Worm (Caenorhabditis elegans) whole organism, young adult: Measurements from ENCODE around the gene K10C2.8.
A peak's percentile ranks its signal among the peaks of the same experiment; 100 is the strongest.

Source experiments
- B0019.2 ChIP-seq: fragments of 200-800 bp; sonication (Bioruptor generic); conservative IDR thresholded peaks from 2 replicates; pipeline ENCODE4 v1.3.6; 2022; ENCODE audit warnings: missing genetic modification reagents, missing genetic modification characterization, missing compliant biosample characterization
- B0336.3 ChIP-seq: fragments of 200-800 bp; sonication (Bioruptor generic); IDR thresholded peaks from 2 replicates; pipeline ENCODE4 v1.3.6; 2022; ENCODE audit warnings: missing genetic modification characterization, missing compliant biosample characterization
- C17E4.6 ChIP-seq: fragments of 200-800 bp; sonication (Bioruptor generic); IDR thresholded peaks from 2 replicates; pipeline ENCODE4 v1.3.6; 2022; ENCODE audit warnings: missing genetic modification reagents, missing genetic modification characterization, missing compliant biosample characterization
- F10E7.11 ChIP-seq: sonication (generic microtip); optimal IDR thresholded peaks from 2 replicates; lab custom pipeline; 2017; ENCODE audit warnings: mild to moderate bottlenecking, missing genetic modification characterization, moderate library complexity, missing compliant biosample characterization
- F55B11.4 ChIP-seq: sonication (generic microtip); optimal IDR thresholded peaks from 2 replicates; lab custom pipeline; 2016; ENCODE audit warnings: missing compliant biosample characterization, missing genetic modification characterization, borderline replicate concordance; ENCODE audit not compliant: insufficient read depth
- K12H6.12 ChIP-seq: fragments of 200-800 bp; sonication (Bioruptor generic); optimal IDR thresholded peaks from 2 replicates; lab custom pipeline; 2018; ENCODE audit warnings: mild to moderate bottlenecking, missing genetic modification characterization, missing compliant biosample characterization
- T26A5.8 ChIP-seq: sonication (generic microtip); optimal IDR thresholded peaks from 2 replicates; lab custom pipeline; 2016; ENCODE audit warnings: missing genetic modification characterization, missing compliant biosample characterization
- Y53G8AR.9 ChIP-seq: fragments of 200-800 bp; sonication (Bioruptor generic); conservative IDR thresholded peaks from 2 replicates; pipeline ENCODE4 v1.3.6; 2022; ENCODE audit warnings: missing genetic modification reagents, missing genetic modification characterization, missing compliant biosample characterization
- Y95B8A.8 ChIP-seq: fragments of 200-800 bp; sonication (Bioruptor generic); IDR thresholded peaks from 2 replicates; pipeline ENCODE4 v1.3.6; 2022; ENCODE audit warnings: missing genetic modification reagents, missing genetic modification characterization, missing compliant biosample characterization
- akir-1 ChIP-seq: fragments of 200-800 bp; sonication (Bioruptor generic); optimal IDR thresholded peaks from 2 replicates; lab custom pipeline; 2018; ENCODE audit warnings: mild to moderate bottlenecking, missing genetic modification characterization, moderate library complexity, missing compliant biosample characterization
- aptf-2 ChIP-seq: fragments of 200-800 bp; sonication (Bioruptor generic); conservative IDR thresholded peaks from 2 replicates; pipeline ENCODE4 v1.3.6; 2022; ENCODE audit warnings: missing genetic modification reagents, missing genetic modification characterization, missing compliant biosample characterization
- atf-7 ChIP-seq: sonication (generic microtip); optimal IDR thresholded peaks from 2 replicates; lab custom pipeline; 2017; ENCODE audit warnings: mild to moderate bottlenecking, missing genetic modification characterization, missing compliant biosample characterization
- attf-3 ChIP-seq: fragments of 200-800 bp; sonication (Bioruptor generic); conservative IDR thresholded peaks from 2 replicates; pipeline ENCODE4 v1.3.6; 2022; ENCODE audit warnings: missing genetic modification reagents, missing genetic modification characterization, missing compliant biosample characterization
- bed-1 ChIP-seq: fragments of 200-800 bp; sonication (Bioruptor generic); IDR thresholded peaks from 2 replicates; pipeline ENCODE4 v1.3.6; 2022; ENCODE audit warnings: missing genetic modification reagents, missing genetic modification characterization, missing compliant biosample characterization
- ceh-100 ChIP-seq: fragments of 200-800 bp; sonication (Bioruptor generic); IDR thresholded peaks from 2 replicates; pipeline ENCODE4 v1.3.6; 2022; ENCODE audit warnings: missing genetic modification reagents, missing genetic modification characterization, missing compliant biosample characterization
- ceh-27 ChIP-seq: fragments of 200-800 bp; sonication (Bioruptor generic); optimal IDR thresholded peaks from 2 replicates; lab custom pipeline; 2018; ENCODE audit warnings: mild to moderate bottlenecking, missing genetic modification characterization, moderate library complexity, missing compliant biosample characterization
- ceh-40 ChIP-seq: fragments of 200-800 bp; sonication (Bioruptor generic); IDR thresholded peaks from 2 replicates; pipeline ENCODE4 v1.3.6; 2022; ENCODE audit warnings: missing genetic modification characterization, missing compliant biosample characterization
- ceh-58 ChIP-seq: fragments of 200-800 bp; sonication (Bioruptor generic); IDR thresholded peaks from 2 replicates; pipeline ENCODE4 v1.3.6; 2022; ENCODE audit warnings: missing genetic modification characterization, missing compliant biosample characterization
- die-1 ChIP-seq: sonication (generic microtip); optimal IDR thresholded peaks from 2 replicates; lab custom pipeline; 2016; ENCODE audit warnings: missing genotype, mild to moderate bottlenecking, missing genetic modification characterization, missing compliant biosample characterization
- efl-1 ChIP-seq: fragments of 150-350 bp; optimal IDR thresholded peaks from 2 replicates; lab custom pipeline; 2014; ENCODE audit warnings: missing biosample characterization, missing genetic modification reagents, missing genetic modification characterization
- egl-18 ChIP-seq: fragments of 200-800 bp; sonication (Bioruptor generic); IDR thresholded peaks from 2 replicates; pipeline ENCODE4 v1.3.6; 2022; ENCODE audit warnings: missing genetic modification reagents, missing genetic modification characterization, missing compliant biosample characterization
- hmg-20 ChIP-seq: fragments of 200-800 bp; sonication (Bioruptor generic); IDR thresholded peaks from 2 replicates; pipeline ENCODE4 v1.3.6; 2022; ENCODE audit warnings: missing genetic modification reagents, missing genetic modification characterization, missing compliant biosample characterization
- lsl-1 ChIP-seq: fragments of 200-800 bp; sonication (Bioruptor generic); optimal IDR thresholded peaks from 2 replicates; lab custom pipeline; 2018; ENCODE audit warnings: mild to moderate bottlenecking, missing genetic modification characterization, moderate library complexity, missing compliant biosample characterization
- madf-10 ChIP-seq: sonication (generic microtip); optimal IDR thresholded peaks from 2 replicates; lab custom pipeline; 2016; ENCODE audit warnings: mild to moderate bottlenecking, missing genetic modification characterization, missing compliant biosample characterization
- madf-3 ChIP-seq: fragments of 200-800 bp; sonication (Bioruptor generic); IDR thresholded peaks from 2 replicates; pipeline ENCODE4 v1.3.6; 2022; ENCODE audit warnings: missing genetic modification reagents, missing genetic modification characterization, missing compliant biosample characterization
- madf-6 ChIP-seq: fragments of 200-800 bp; sonication (Bioruptor generic); IDR thresholded peaks from 2 replicates; pipeline ENCODE4 v1.3.6; 2022; ENCODE audit warnings: missing genetic modification reagents, missing genetic modification characterization, missing compliant biosample characterization
- mes-4 ChIP-seq: sonication (generic microtip); optimal IDR thresholded peaks from 2 replicates; lab custom pipeline; 2016; ENCODE audit warnings: missing genotype, missing genetic modification characterization, missing compliant biosample characterization
- mxl-1 ChIP-seq: sonication (generic microtip); optimal IDR thresholded peaks from 2 replicates; lab custom pipeline; 2016; ENCODE audit warnings: missing genetic modification characterization, missing compliant biosample characterization
- nfya-2 ChIP-seq: fragments of 200-800 bp; sonication (Bioruptor generic); IDR thresholded peaks from 2 replicates; pipeline ENCODE4 v1.3.6; 2022; ENCODE audit warnings: missing genetic modification reagents, missing genetic modification characterization, missing compliant biosample characterization
- nhr-80 ChIP-seq: sonication (generic microtip); optimal IDR thresholded peaks from 2 replicates; lab custom pipeline; 2016; ENCODE audit warnings: missing genetic modification characterization, missing compliant biosample characterization
- pbrm-1 ChIP-seq: fragments of 200-800 bp; sonication (Bioruptor generic); IDR thresholded peaks from 2 replicates; pipeline ENCODE4 v1.3.6; 2022; ENCODE audit warnings: missing genetic modification reagents, missing genetic modification characterization, missing compliant biosample characterization
- rcor-1 ChIP-seq: fragments of 200-800 bp; sonication (Bioruptor generic); IDR thresholded peaks from 2 replicates; pipeline ENCODE4 v1.3.6; 2022; ENCODE audit warnings: missing genetic modification reagents, missing genetic modification characterization, missing compliant biosample characterization
- snpc-4 ChIP-seq, 5 experiments: fragments of 150-350 bp in 1 of 5; sonication (generic microtip) in 4 of 5; optimal IDR thresholded peaks; 2 replicates each; lab custom pipeline; 2014 to 2018; ENCODE audit warnings: missing genetic modification characterization in 5 of 5, missing biosample characterization in 3 of 5, antibody characterized with exemption in 2 of 5, mild to moderate bottlenecking in 2 of 5, missing compliant biosample characterization in 2 of 5, missing genotype in 2 of 5, moderate library complexity in 2 of 5, missing genetic modification reagents in 1 of 5
- somi-1 ChIP-seq: fragments of 200-800 bp; sonication (Bioruptor generic); optimal IDR thresholded peaks from 2 replicates; lab custom pipeline; 2018; ENCODE audit warnings: mild to moderate bottlenecking, missing genetic modification characterization, missing compliant biosample characterization
- tbp1 ChIP-seq: fragments of 200-800 bp; sonication (Bioruptor generic); optimal IDR thresholded peaks from 2 replicates; lab custom pipeline; 2018; ENCODE audit warnings: mild to moderate bottlenecking, missing genetic modification characterization, missing compliant biosample characterization
- ztf-28 ChIP-seq: fragments of 200-800 bp; sonication (Bioruptor generic); IDR thresholded peaks from 2 replicates; pipeline ENCODE4 v1.3.6; 2022; ENCODE audit warnings: missing genetic modification reagents, missing genetic modification characterization, missing compliant biosample characterization

Gene K10C2.8

ce11 chrX:6448866-6449400 lies 11.5 kb upstream of the K10C2.8 start, which contains the start of gene fah-1 (continued):
- no peak for TF ChIP-seq B0019.2
- TF ChIP-seq F55B11.4 (tag; lab: Kevin White, UChicago), result no peak
- TF ChIP-seq akir-1 (GFP tag; lab: Kevin White, UChicago), result no peak
- TF ChIP-seq ceh-27 (GFP tag; lab: Kevin White, UChicago), result no peak
- no peak for TF ChIP-seq hmg-20 (GFP tag; lab: Robert Waterston, UW)
- no peak for TF ChIP-seq ceh-40 (GFP tag; lab: Robert Waterston, UW)
- no peak for TF ChIP-seq pbrm-1
- no peak for TF ChIP-seq madf-6 (GFP tag; lab: Robert Waterston, UW)

DNA sequence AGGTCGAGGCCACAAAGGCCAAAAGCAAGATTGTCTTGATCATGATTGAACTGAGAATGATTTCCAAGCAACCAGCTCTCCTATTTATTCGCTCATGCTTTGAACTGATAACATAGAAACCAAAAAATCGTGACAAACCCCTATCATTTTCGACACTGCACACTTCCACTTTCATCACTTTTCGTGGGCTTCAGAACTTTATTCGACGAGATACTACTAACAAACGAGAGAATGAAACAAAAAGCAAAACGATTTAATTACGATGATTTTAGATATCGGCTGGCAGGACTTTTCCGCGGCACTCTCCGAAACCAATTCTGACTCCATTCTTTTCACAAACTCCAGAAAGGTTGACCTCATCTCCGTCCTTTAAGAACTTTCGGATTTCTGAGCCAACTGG lies 9.1 kb upstream of the K10C2.8 start, which contains the start of gene asp-14:
TSS of gene asp-14 (minus strand) at position 101 of the 400 bp plus-strand sequence.
- TF ChIP-seq mxl-1 (tag; lab: Kevin White, UChicago) (no peak), madf-10 (tag; lab: Kevin White, UChicago) (no peak), mes-4 (tag; lab: Kevin White, UChicago) (no peak), atf-7 (tag; lab: Kevin White, UChicago) (no peak), aptf-2 (GFP tag; lab: Robert Waterston, UW) (no peak), ceh-100 (GFP tag; lab: Robert Waterston, UW) (no peak), ceh-58 (no peak), T26A5.8 (tag; lab: Kevin White, UChicago) (no peak), Y95B8A.8 (GFP tag; lab: Robert Waterston, UW) (no peak), snpc-4 (GFP tag; optimal IDR thresholded peaks at IDR 0.05; lab: Kevin White, UChicago) (no peak), snpc-4 (tag; optimal IDR thresholded peaks at IDR 0.05; lab: Kevin White, UChicago) (no peak), C17E4.6 (GFP tag; lab: Robert Waterston, UW) (no peak), attf-3 (GFP tag; lab: Robert Waterston, UW) (no peak), die-1 (tag; lab: Kevin White, UChicago) (no peak), lsl-1 (no peak), somi-1 (GFP tag; lab: Kevin White, UChicago) (no peak), ztf-28 (GFP tag; lab: Robert Waterston, UW) (no peak), bed-1 (GFP tag; lab: Robert Waterston, UW) (no peak), egl-18 (GFP tag; lab: Robert Waterston, UW) (no peak), efl-1 (GFP tag; lab: Kevin White, UChicago) (no peak)

DNA sequence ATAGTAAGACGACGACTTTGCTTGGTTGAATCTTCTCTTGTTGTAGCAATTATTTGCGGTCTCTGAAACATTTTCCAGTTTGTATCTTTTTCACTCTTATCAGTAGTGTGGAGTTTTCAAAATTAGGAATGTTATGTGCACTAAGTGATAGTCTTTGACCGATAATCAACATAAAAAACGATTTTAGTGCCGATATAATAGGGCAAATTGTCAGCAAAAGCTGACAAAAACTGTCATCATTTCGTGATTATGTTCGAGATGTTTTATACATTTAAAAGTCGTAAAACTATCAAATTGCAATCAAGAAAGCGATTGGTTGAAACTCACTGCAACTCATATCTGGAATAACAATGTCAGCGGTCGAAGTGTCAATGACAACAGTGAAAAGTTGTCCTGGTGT lies 7.8 kb upstream of the K10C2.8 start:
- TF ChIP-seq rcor-1 (GFP tag; lab: Robert Waterston, UW), result no peak
- TF ChIP-seq nhr-80, result peak; percentile 23

DNA sequence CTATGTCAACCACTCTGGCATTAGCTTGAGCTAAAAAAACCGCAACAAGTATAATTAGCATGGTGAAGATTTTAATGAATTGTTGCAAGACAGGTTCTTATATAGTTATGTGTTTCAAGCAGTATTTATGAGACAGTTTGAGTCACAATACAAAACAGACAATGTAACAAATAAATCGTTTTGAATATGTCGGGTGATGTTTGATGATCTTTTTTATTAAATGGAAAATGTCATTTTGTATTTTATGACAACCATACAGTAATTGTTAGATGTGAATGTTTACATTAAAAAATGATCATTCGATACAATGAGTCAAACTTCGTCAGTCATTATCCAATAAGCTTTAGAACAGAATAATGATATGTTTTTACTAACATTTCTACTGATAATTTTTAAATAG lies 5.9 kb upstream of the K10C2.8 start, which contains the start of gene K10C2.7:
TSS of gene K10C2.7 (minus strand) at position 101 of the 400 bp plus-strand sequence.
- no peak for TF ChIP-seq mes-4 (tag; lab: Kevin White, UChicago)
- TF ChIP-seq tbp1 (GFP tag; lab: Kevin White, UChicago), result no peak
- no peak for TF ChIP-seq K12H6.12 (tag; lab: Kevin White, UChicago)
- TF ChIP-seq B0336.3 (GFP tag; lab: Robert Waterston, UW), result no peak
- TF ChIP-seq nfya-2 (GFP tag; lab: Robert Waterston, UW), result no peak
- no peak for TF ChIP-seq F10E7.11
- no peak for TF ChIP-seq Y53G8AR.9 (GFP tag; lab: Robert Waterston, UW)
- TF ChIP-seq madf-3 (GFP tag; lab: Robert Waterston, UW), result no peak
